Fruit fly (Drosophila melanogaster) Kc167 (cell line): ENCODE data around the gene CG9643.

Source experiments
- Sin3A ChIP-seq: fragments of >200 bp; optimal IDR thresholded peaks from 2 replicates; lab custom pipeline; 2018; ENCODE audit warnings: missing external identifiers
- h ChIP-seq: fragments of >200 bp; optimal IDR thresholded peaks from 3 replicates; lab custom pipeline; 2018; ENCODE audit warnings: missing external identifiers
- insv ChIP-seq: fragments of >200 bp; optimal IDR thresholded peaks from 3 replicates; lab custom pipeline; 2018; ENCODE audit warnings: missing external identifiers
- psq ChIP-seq: fragments of >200 bp; optimal IDR thresholded peaks from 2 replicates; lab custom pipeline; 2017; ENCODE audit warnings: missing external identifiers
- ttk ChIP-seq: sonication (Bioruptor generic); optimal IDR thresholded peaks from 2 replicates; lab custom pipeline; 2017; ENCODE audit warnings: missing external identifiers

DNA sequence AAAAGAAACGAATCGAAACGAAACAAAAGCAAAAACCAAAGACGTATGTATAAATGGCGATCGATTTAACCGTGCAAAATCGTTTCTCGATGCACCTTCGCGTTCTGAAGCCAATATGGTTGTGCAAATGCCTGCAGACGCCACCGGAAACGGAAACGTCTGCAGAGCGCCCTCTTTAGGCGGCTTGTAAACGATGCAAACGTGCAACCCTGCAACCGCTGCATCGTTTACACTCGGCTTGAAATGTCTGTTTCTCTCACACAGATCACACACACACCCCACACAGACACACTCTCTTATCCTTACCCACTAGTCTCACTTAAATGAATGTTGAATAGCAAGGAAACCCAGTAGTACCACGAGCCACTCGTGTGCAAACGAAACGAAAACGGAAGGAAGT is 12.2 kb downstream of the CG9643 start:
- TF ChIP-seq psq, result no peak
- TF ChIP-seq h (lab: Kevin White, UChicago), result no peak
- no peak for TF ChIP-seq Sin3A (lab: Kevin White, UChicago)
- TF ChIP-seq ttk, result no peak
- TF ChIP-seq insv (lab: Kevin White, UChicago), result no peak
